Fruit fly (Drosophila melanogaster) S2 (cell line): ENCODE data around the gene Jon74E.

ENCODE experiments used
- CG8478 ChIP-seq: fragments of >200 bp; optimal IDR thresholded peaks from 2 replicates; lab custom pipeline; 2018
- CTCF ChIP-seq, 2 experiments: fragments of >200 bp; optimal IDR thresholded peaks; 2 replicates each; lab custom pipeline; 2018

dm6 chr3L:17587292-17587691, 38.4 kb upstream of the Jon74E start:
- TF ChIP-seq CG8478 (lab: Kevin White, UChicago) (no peak), CTCF (optimal IDR thresholded peaks at IDR 0.05; lab: Kevin White, UChicago) (no peak)
